Worm (Caenorhabditis elegans) whole organism, L2 larva: ENCODE measurements around the gene nos-3.

ENCODE experiments used
- R02D3.7 ChIP-seq: fragments of 150-350 bp; optimal IDR thresholded peaks from 2 replicates; lab custom pipeline; 2014; ENCODE audit warnings: missing biosample characterization, missing genetic modification characterization
- aly-2 ChIP-seq: fragments of 150-350 bp; optimal IDR thresholded peaks from 2 replicates; lab custom pipeline; 2014; ENCODE audit warnings: missing biosample characterization, missing genetic modification characterization
- ceh-82 ChIP-seq: fragments of 150-350 bp; optimal IDR thresholded peaks from 2 replicates; lab custom pipeline; 2014; ENCODE audit warnings: missing biosample characterization, missing genetic modification characterization
- fos-1 ChIP-seq: fragments of 150-350 bp; optimal IDR thresholded peaks from 2 replicates; lab custom pipeline; 2014; ENCODE audit warnings: missing biosample characterization, missing genetic modification characterization

DNA sequence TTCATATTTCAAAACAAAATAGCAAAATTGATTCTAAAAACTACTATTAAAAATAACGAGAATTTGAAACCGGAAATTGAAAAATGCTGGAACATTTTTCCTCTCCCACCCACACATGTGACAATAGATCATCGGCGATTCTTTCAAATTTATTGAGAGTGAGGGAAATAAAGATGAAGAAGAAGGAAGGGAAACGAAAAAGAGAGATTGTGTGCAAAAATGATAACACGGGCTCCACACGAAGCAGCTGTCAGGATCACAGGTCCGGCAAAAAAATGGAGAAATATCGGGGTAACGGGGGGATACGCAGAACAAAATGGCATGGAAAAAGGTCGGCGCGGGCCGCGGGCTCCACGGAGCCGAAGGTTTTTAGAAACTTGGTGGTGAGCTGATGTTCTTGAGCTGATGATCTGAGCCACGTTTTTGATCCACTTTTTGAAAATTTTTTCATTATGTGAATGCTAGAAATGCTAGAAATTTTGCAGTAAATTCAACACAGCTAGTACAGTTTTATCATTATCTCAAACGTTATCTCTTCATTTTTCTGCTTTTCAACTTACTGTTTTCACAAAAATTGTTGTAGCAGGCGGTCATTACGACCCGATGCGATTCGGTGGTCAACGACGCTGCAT, 11.7 kb downstream of the nos-3 start, which contains the start of gene shk-1:
- TF ChIP-seq ceh-82 (tag; lab: Kevin White, UChicago), result no peak
- no peak for TF ChIP-seq R02D3.7 (tag; lab: Kevin White, UChicago)
- TF ChIP-seq fos-1 (tag; lab: Kevin White, UChicago), result no peak
- no peak for TF ChIP-seq aly-2 (tag; lab: Kevin White, UChicago)
